Fruit fly (Drosophila melanogaster) whole organism, embryonic: ENCODE measurements around the gene Prim1.

ENCODE experiments used
- Adf1 ChIP-seq: fragments of 200-800 bp; sonication (Bioruptor generic); IDR thresholded peaks from 2 replicates; pipeline ENCODE4 v1.3.6; 2022; ENCODE audit warnings: missing biosample characterization, missing genetic modification characterization
- Bgb ChIP-seq: fragments of 200-800 bp; sonication (Bioruptor generic); IDR thresholded peaks from 2 replicates; pipeline ENCODE4 v1.3.6; 2022; ENCODE audit warnings: missing biosample characterization, missing genetic modification characterization; ENCODE audit not compliant: partially characterized antibody
- CG10321 ChIP-seq: fragments of 200-800 bp; sonication (Bioruptor generic); IDR thresholded peaks from 2 replicates; pipeline ENCODE4 v1.3.6; 2022; ENCODE audit warnings: missing biosample characterization, missing genetic modification characterization
- CG14710 ChIP-seq: fragments of 200-800 bp; sonication (Bioruptor generic); optimal IDR thresholded peaks from 3 replicates; lab custom pipeline; 2019; ENCODE audit warnings: missing biosample characterization, mild to moderate bottlenecking, missing genetic modification characterization, moderate library complexity
- CG14965 ChIP-seq: fragments of 200-800 bp; sonication (Bioruptor generic); optimal IDR thresholded peaks from 2 replicates; lab custom pipeline; 2016; ENCODE audit warnings: missing biosample characterization, missing genetic modification characterization, borderline replicate concordance
- CG15696 ChIP-seq: fragments of 200-800 bp; sonication (Bioruptor generic); optimal IDR thresholded peaks from 2 replicates; lab custom pipeline; 2019; ENCODE audit warnings: missing biosample characterization, mild to moderate bottlenecking, missing genetic modification characterization, moderate library complexity
- CG17829 ChIP-seq: fragments of 200-800 bp; optimal IDR thresholded peaks from 2 replicates; lab custom pipeline; 2019; ENCODE audit warnings: missing biosample characterization, mild to moderate bottlenecking, missing genetic modification characterization, moderate library complexity
- CG18599 ChIP-seq: fragments of 200-800 bp; sonication (Bioruptor generic); optimal IDR thresholded peaks from 3 replicates; lab custom pipeline; 2017; ENCODE audit warnings: missing biosample characterization, missing genetic modification characterization, mild to moderate bottlenecking, moderate library complexity, missing genetic modification reagents
- CG30020 ChIP-seq: fragments of 200-800 bp; optimal IDR thresholded peaks from 2 replicates; lab custom pipeline; 2019; ENCODE audit warnings: missing biosample characterization, mild to moderate bottlenecking, missing genetic modification characterization, moderate library complexity
- CG30403 ChIP-seq: fragments of 200-800 bp; sonication (Bioruptor generic); optimal IDR thresholded peaks from 3 replicates; lab custom pipeline; 2016; ENCODE audit warnings: missing biosample characterization, missing genetic modification characterization
- CG30431 ChIP-seq: fragments of 200-800 bp; sonication (Bioruptor generic); optimal IDR thresholded peaks from 2 replicates; lab custom pipeline; 2017; ENCODE audit warnings: missing biosample characterization, missing genetic modification characterization
- CG3065 ChIP-seq: fragments of 200-800 bp; sonication (Bioruptor generic); optimal IDR thresholded peaks from 2 replicates; lab custom pipeline; 2016; ENCODE audit warnings: missing biosample characterization, missing genetic modification characterization
- CG32532 ChIP-seq: fragments of 200-800 bp; sonication (Bioruptor generic); IDR thresholded peaks from 2 replicates; pipeline ENCODE4 v1.3.6; 2022; ENCODE audit warnings: missing biosample characterization, missing genetic modification characterization
- CG3847 ChIP-seq: fragments of 200-800 bp; sonication (Bioruptor generic); IDR thresholded peaks from 2 replicates; pipeline ENCODE4 v1.3.6; 2022; ENCODE audit warnings: missing biosample characterization, missing genetic modification characterization
- CG4424 ChIP-seq: fragments of 200-800 bp; sonication (Bioruptor generic); optimal IDR thresholded peaks from 3 replicates; lab custom pipeline; 2016; ENCODE audit warnings: missing biosample characterization, missing genetic modification characterization
- CG4820 ChIP-seq: fragments of 200-800 bp; sonication (Bioruptor generic); optimal IDR thresholded peaks from 3 replicates; lab custom pipeline; 2016; ENCODE audit warnings: missing biosample characterization, missing genetic modification characterization
- CG6272 ChIP-seq: fragments of 200-800 bp; sonication (Bioruptor generic); IDR thresholded peaks from 2 replicates; pipeline ENCODE4 v1.3.6; 2022; ENCODE audit warnings: missing biosample characterization, missing genetic modification characterization
- CG6765 ChIP-seq: fragments of 200-800 bp; sonication (Bioruptor generic); optimal IDR thresholded peaks from 3 replicates; lab custom pipeline; 2017; ENCODE audit warnings: missing biosample characterization, mild to moderate bottlenecking, missing genetic modification characterization
- CG7556 ChIP-seq: fragments of 200-800 bp; sonication (Bioruptor generic); optimal IDR thresholded peaks from 2 replicates; lab custom pipeline; 2017; ENCODE audit warnings: missing biosample characterization, mild to moderate bottlenecking, missing genetic modification characterization
- CG8290 ChIP-seq, 3 experiments: fragments of 200-800 bp; sonication (Bioruptor generic); optimal IDR thresholded peaks; 2 replicates each; lab custom pipeline; 2016 to 2019; ENCODE audit warnings: missing biosample characterization in 3 of 3, missing genetic modification characterization in 3 of 3, mild to moderate bottlenecking in 2 of 3, moderate library complexity in 1 of 3
- CrebB ChIP-seq: fragments of 200-800 bp; sonication (Bioruptor generic); optimal IDR thresholded peaks from 3 replicates; lab custom pipeline; 2018; ENCODE audit warnings: missing biosample characterization, mild to moderate bottlenecking, missing genetic modification characterization
- Deaf1 ChIP-seq: fragments of 200-800 bp; optimal IDR thresholded peaks from 3 replicates; lab custom pipeline; 2019; ENCODE audit warnings: missing biosample characterization, mild to moderate bottlenecking, missing genetic modification characterization, moderate library complexity
- H2.0 ChIP-seq: fragments of 200-800 bp; sonication (Bioruptor generic); IDR thresholded peaks from 2 replicates; pipeline ENCODE4 v1.3.6; 2022; ENCODE audit warnings: missing biosample characterization, missing genetic modification characterization
- HLHmδ ChIP-seq: fragments of 200-800 bp; sonication (Bioruptor generic); optimal IDR thresholded peaks from 2 replicates; lab custom pipeline; 2018; ENCODE audit warnings: missing biosample characterization, mild to moderate bottlenecking, missing genetic modification characterization, moderate library complexity
- HmgD ChIP-seq: fragments of 200-800 bp; sonication (Bioruptor generic); optimal IDR thresholded peaks from 3 replicates; lab custom pipeline; 2016; ENCODE audit warnings: missing biosample characterization, missing genetic modification characterization
- HmgZ ChIP-seq: fragments of 200-800 bp; sonication (Bioruptor generic); optimal IDR thresholded peaks from 2 replicates; lab custom pipeline; 2018; ENCODE audit warnings: missing biosample characterization, mild to moderate bottlenecking, missing genetic modification characterization
- Hr51 ChIP-seq, 2 experiments: fragments of 200-800 bp; sonication (Bioruptor generic); optimal IDR thresholded peaks; 2 replicates in 1 of 2; 3 replicates in 1 of 2; lab custom pipeline; 2016 to 2018; ENCODE audit warnings: missing biosample characterization in 2 of 2, missing genetic modification characterization in 2 of 2, mild to moderate bottlenecking in 1 of 2, moderate library complexity in 1 of 2
- Hsf ChIP-seq: fragments of 200-800 bp; sonication (Bioruptor generic); optimal IDR thresholded peaks from 3 replicates; lab custom pipeline; 2016; ENCODE audit warnings: missing biosample characterization, missing genetic modification characterization
- Sin3A ChIP-seq: fragments of >200 bp; optimal IDR thresholded peaks from 2 replicates; lab custom pipeline; 2018
- Sry-β ChIP-seq: fragments of 200-800 bp; sonication (Bioruptor generic); optimal IDR thresholded peaks from 2 replicates; lab custom pipeline; 2018; ENCODE audit warnings: missing biosample characterization, mild to moderate bottlenecking, missing genetic modification characterization, moderate library complexity
- Usf ChIP-seq: fragments of 200-800 bp; sonication (Bioruptor generic); optimal IDR thresholded peaks from 2 replicates; lab custom pipeline; 2017; ENCODE audit warnings: missing genotype, missing biosample characterization, missing genetic modification characterization
- ab ChIP-seq: fragments of 200-800 bp; sonication (Bioruptor generic); optimal IDR thresholded peaks from 2 replicates; lab custom pipeline; 2016; ENCODE audit warnings: missing biosample characterization, missing genetic modification characterization
- al ChIP-seq: fragments of 200-800 bp; sonication (Bioruptor generic); IDR thresholded peaks from 2 replicates; pipeline ENCODE4 v1.3.6; 2022; ENCODE audit warnings: missing biosample characterization, missing genetic modification characterization
- amos ChIP-seq: fragments of 200-800 bp; sonication (Bioruptor generic); IDR thresholded peaks from 2 replicates; pipeline ENCODE4 v1.3.6; 2022; ENCODE audit warnings: missing biosample characterization, missing genetic modification characterization; ENCODE audit not compliant: partially characterized antibody
- fd102C ChIP-seq: fragments of 200-800 bp; sonication (Bioruptor generic); optimal IDR thresholded peaks from 2 replicates; lab custom pipeline; 2018; ENCODE audit warnings: missing biosample characterization, mild to moderate bottlenecking, missing genetic modification characterization, moderate library complexity
- hbn ChIP-seq: fragments of 200-800 bp; sonication (Bioruptor generic); IDR thresholded peaks from 2 replicates; pipeline ENCODE4 v1.3.6; 2022; ENCODE audit warnings: missing biosample characterization, missing genetic modification characterization; ENCODE audit not compliant: partially characterized antibody
- kay ChIP-seq: fragments of 200-800 bp; sonication (Bioruptor generic); optimal IDR thresholded peaks from 2 replicates; lab custom pipeline; 2016; ENCODE audit warnings: missing biosample characterization, missing genetic modification characterization
- lilli ChIP-seq: fragments of 200-800 bp; sonication (Bioruptor generic); optimal IDR thresholded peaks from 3 replicates; lab custom pipeline; 2016; ENCODE audit warnings: missing biosample characterization, missing genetic modification characterization
- lola ChIP-seq, 3 experiments: fragments of >200 bp in 2 of 3; fragments of 200-800 bp in 1 of 3; sonication (Bioruptor generic) in 1 of 3; optimal IDR thresholded peaks; 2 replicates each; lab custom pipeline; 2017 to 2019; ENCODE audit warnings: missing biosample characterization in 3 of 3, missing genetic modification characterization in 3 of 3, mild to moderate bottlenecking in 1 of 3, moderate library complexity in 1 of 3
- maf-S ChIP-seq: fragments of 200-800 bp; sonication (Bioruptor generic); optimal IDR thresholded peaks from 2 replicates; lab custom pipeline; 2016; ENCODE audit warnings: missing biosample characterization, missing genetic modification characterization
- prd ChIP-seq, 3 experiments: fragments of >200 bp in 2 of 3; fragments of 200-800 bp in 1 of 3; sonication (Bioruptor generic) in 1 of 3; optimal IDR thresholded peaks in 2 of 3; IDR thresholded peaks in 1 of 3; 2 replicates in 2 of 3; 3 replicates in 1 of 3; pipeline versions ENCODE4 v1.3.6 to Lab custom; 2017 to 2022; ENCODE audit warnings: missing biosample characterization in 1 of 3, missing genetic modification characterization in 1 of 3
- sc ChIP-seq, 3 experiments: fragments of >200 bp in 2 of 3; fragments of 200-800 bp in 1 of 3; sonication (Bioruptor generic) in 1 of 3; optimal IDR thresholded peaks; 2 replicates in 2 of 3; 3 replicates in 1 of 3; lab custom pipeline; 2017; ENCODE audit warnings: mild to moderate bottlenecking in 1 of 3, missing biosample characterization in 1 of 3, missing genetic modification characterization in 1 of 3, missing genetic modification reagents in 1 of 3
- scrt ChIP-seq: fragments of 200-800 bp; sonication (Bioruptor generic); optimal IDR thresholded peaks from 2 replicates; lab custom pipeline; 2018; ENCODE audit warnings: missing biosample characterization, mild to moderate bottlenecking, missing genetic modification characterization, moderate library complexity
- sima ChIP-seq: fragments of 200-800 bp; sonication (Bioruptor generic); optimal IDR thresholded peaks from 2 replicates; lab custom pipeline; 2016; ENCODE audit warnings: missing biosample characterization, missing genetic modification characterization
- slbo ChIP-seq: fragments of 200-800 bp; sonication (Bioruptor generic); IDR thresholded peaks from 2 replicates; pipeline ENCODE4 v1.3.6; 2022; ENCODE audit warnings: missing biosample characterization, missing genetic modification characterization
- sqz ChIP-seq: fragments of 200-800 bp; sonication (Bioruptor generic); optimal IDR thresholded peaks from 3 replicates; lab custom pipeline; 2018; ENCODE audit warnings: missing biosample characterization, mild to moderate bottlenecking, missing genetic modification characterization
- stwl ChIP-seq: fragments of 200-800 bp; sonication (Bioruptor generic); optimal IDR thresholded peaks from 3 replicates; lab custom pipeline; 2018; ENCODE audit warnings: missing biosample characterization, mild to moderate bottlenecking, missing genetic modification characterization, moderate library complexity
- unpg ChIP-seq: fragments of 200-800 bp; sonication (Bioruptor generic); optimal IDR thresholded peaks from 3 replicates; lab custom pipeline; 2018; ENCODE audit warnings: missing biosample characterization, mild to moderate bottlenecking, missing genetic modification characterization, moderate library complexity

The Prim1 gene

dm6 chr3L:8308891-8309352 lies 31.2 kb upstream of the Prim1 start, which contains the start of gene BI-1:
Gene BI-1, minus strand, starts transcription at chr3L:8308941.
- TF ChIP-seq CG30403 (GFP tag; lab: Kevin White, UChicago) (peak; percentile 88), amos (GFP tag; lab: Robert Waterston, UW) (0 out of 2 replicates have a peak, but pooled peaks have one; percentile 10), CG7556 (GFP tag; lab: Kevin White, UChicago) (peak; percentile 74), HmgZ (tag; lab: Kevin White, UChicago) (peak; percentile 73), fd102C (no peak), CG3847 (GFP tag; lab: Robert Waterston, UW) (peak; percentile 84), CG6272 (GFP tag; lab: Robert Waterston, UW) (0 out of 2 replicates have a peak, but pooled peaks have one; percentile 16), CG3065 (no peak), lola (GFP tag; optimal IDR thresholded peaks at IDR 0.05; lab: Kevin White, UChicago) (peak in 1 of 3 experiments; percentile 50), CG18599 (GFP tag; lab: Kevin White, UChicago) (peak; percentile 81), slbo (GFP tag; lab: Robert Waterston, UW) (peak; percentile 54), sc (optimal IDR thresholded peaks at IDR 0.05; lab: Kevin White, UChicago) (no peak), sc (GFP tag; optimal IDR thresholded peaks at IDR 0.05; lab: Kevin White, UChicago) (peak; percentile 42), Sry-β (peak; percentile 99), HLHmδ (GFP tag; lab: Kevin White, UChicago) (no peak), CG14965 (GFP tag; lab: Kevin White, UChicago) (no peak), CrebB (peak; percentile 18), scrt (GFP tag; lab: Kevin White, UChicago) (peak; percentile 67), H2.0 (GFP tag; lab: Robert Waterston, UW) (no peak), hbn (GFP tag; lab: Robert Waterston, UW) (0 out of 2 replicates have a peak, but pooled peaks have one; percentile 16), CG32532 (peak; percentile 43), HmgD (no peak), CG30431 (GFP tag; lab: Kevin White, UChicago) (no peak), Sin3A (lab: Kevin White, UChicago) (peak; percentile 42), Bgb (GFP tag; lab: Robert Waterston, UW) (no peak), stwl (tag; lab: Kevin White, UChicago) (peak; percentile 76), unpg (GFP tag; lab: Kevin White, UChicago) (peak; percentile 56), CG4820 (GFP tag; lab: Kevin White, UChicago) (peak; percentile 66), CG10321 (GFP tag; lab: Robert Waterston, UW) (no peak), maf-S (GFP tag; lab: Kevin White, UChicago) (peak; percentile 29), sqz (no peak), lilli (GFP tag; lab: Kevin White, UChicago) (peak; percentile 59), CG14710 (tag; lab: Kevin White, UChicago) (peak; percentile 82), CG6765 (peak; percentile 56), CG8290 (GFP tag; optimal IDR thresholded peaks at IDR 0.05; lab: Kevin White, UChicago) (peak; percentile 55), CG8290 (tag; optimal IDR thresholded peaks at IDR 0.05; lab: Kevin White, UChicago) (no peak), al (GFP tag; lab: Robert Waterston, UW) (peak; percentile 53), CG4424 (peak; percentile 73), prd (optimal IDR thresholded peaks at IDR 0.05; lab: Kevin White, UChicago) (no peak), prd (GFP tag; IDR thresholded peaks at IDR 0.05; lab: Robert Waterston, UW) (peak; percentile 58; the same call in 2 of the 3 replicates), Hsf (peak; percentile 52), Adf1 (GFP tag; lab: Robert Waterston, UW) (0 out of 2 replicates have a peak, but pooled peaks have one; percentile 18), ab (GFP tag; lab: Kevin White, UChicago) (no peak), Deaf1 (tag; lab: Kevin White, UChicago) (no peak), CG15696 (tag; lab: Kevin White, UChicago) (peak; percentile 61), Usf (GFP tag; lab: Kevin White, UChicago) (no peak), kay (GFP tag; lab: Kevin White, UChicago) (peak; percentile 80), CG30020 (tag; lab: Kevin White, UChicago) (peak; percentile 63), Hr51 (GFP tag; optimal IDR thresholded peaks at IDR 0.05; lab: Kevin White, UChicago) (peak in 1 of 2 experiments; percentile 5), sima (GFP tag; lab: Kevin White, UChicago) (no peak), CG17829 (tag; lab: Kevin White, UChicago) (peak; percentile 55)
